Worm (Caenorhabditis elegans) whole organism, young adult: Measurements from ENCODE around the gene C09F9.1.

Experiments
- B0336.3 ChIP-seq: fragments of 200-800 bp; sonication (Bioruptor generic); IDR thresholded peaks from 2 replicates; pipeline ENCODE4 v1.3.6; 2022; ENCODE audit warnings: missing genetic modification characterization, missing compliant biosample characterization
- F33H1.4 ChIP-seq: fragments of 200-800 bp; sonication (Bioruptor generic); IDR thresholded peaks from 2 replicates; pipeline ENCODE4 v1.3.6; 2022; ENCODE audit warnings: missing genetic modification reagents, missing genetic modification characterization, missing compliant biosample characterization
- atf-7 ChIP-seq: sonication (generic microtip); optimal IDR thresholded peaks from 2 replicates; lab custom pipeline; 2017; ENCODE audit warnings: mild to moderate bottlenecking, missing genetic modification characterization, missing compliant biosample characterization
- ceh-40 ChIP-seq: fragments of 200-800 bp; sonication (Bioruptor generic); IDR thresholded peaks from 2 replicates; pipeline ENCODE4 v1.3.6; 2022; ENCODE audit warnings: missing genetic modification characterization, missing compliant biosample characterization
- chd-7 ChIP-seq: sonication (generic microtip); optimal IDR thresholded peaks from 2 replicates; lab custom pipeline; 2016; ENCODE audit warnings: mild to moderate bottlenecking, missing genetic modification characterization, moderate library complexity, missing compliant biosample characterization
- die-1 ChIP-seq: sonication (generic microtip); optimal IDR thresholded peaks from 2 replicates; lab custom pipeline; 2016; ENCODE audit warnings: missing genotype, mild to moderate bottlenecking, missing genetic modification characterization, missing compliant biosample characterization
- dpl-1 ChIP-seq: fragments of 150-350 bp; optimal IDR thresholded peaks from 2 replicates; lab custom pipeline; 2014; ENCODE audit warnings: missing biosample characterization, missing genetic modification reagents, missing genetic modification characterization
- egrh-3 ChIP-seq: fragments of 200-800 bp; sonication (Bioruptor generic); IDR thresholded peaks from 2 replicates; pipeline ENCODE4 v1.3.6; 2022; ENCODE audit warnings: missing genetic modification reagents, missing genetic modification characterization, missing compliant biosample characterization
- lsl-1 ChIP-seq: fragments of 200-800 bp; sonication (Bioruptor generic); optimal IDR thresholded peaks from 2 replicates; lab custom pipeline; 2018; ENCODE audit warnings: mild to moderate bottlenecking, missing genetic modification characterization, moderate library complexity, missing compliant biosample characterization
- sdz-38 ChIP-seq: sonication (generic microtip); optimal IDR thresholded peaks from 2 replicates; lab custom pipeline; 2016; ENCODE audit warnings: missing genotype, missing genetic modification characterization, missing compliant biosample characterization
- tlf-1 ChIP-seq: fragments of 200-800 bp; sonication (Bioruptor generic); optimal IDR thresholded peaks from 2 replicates; lab custom pipeline; 2018; ENCODE audit warnings: mild to moderate bottlenecking, missing genetic modification characterization, missing compliant biosample characterization
- unc-130 ChIP-seq: sonication (generic microtip); optimal IDR thresholded peaks from 2 replicates; lab custom pipeline; 2016; ENCODE audit warnings: missing genetic modification reagents, missing genetic modification characterization, missing compliant biosample characterization
- unc-62 ChIP-seq: fragments of 150-350 bp; optimal IDR thresholded peaks from 2 replicates; lab custom pipeline; 2014; ENCODE audit warnings: missing biosample characterization, missing genetic modification reagents, missing genetic modification characterization
- ztf-18 ChIP-seq: sonication (generic microtip); optimal IDR thresholded peaks from 2 replicates; lab custom pipeline; 2016; ENCODE audit warnings: missing genotype, mild to moderate bottlenecking, missing genetic modification characterization, missing compliant biosample characterization

DNA sequence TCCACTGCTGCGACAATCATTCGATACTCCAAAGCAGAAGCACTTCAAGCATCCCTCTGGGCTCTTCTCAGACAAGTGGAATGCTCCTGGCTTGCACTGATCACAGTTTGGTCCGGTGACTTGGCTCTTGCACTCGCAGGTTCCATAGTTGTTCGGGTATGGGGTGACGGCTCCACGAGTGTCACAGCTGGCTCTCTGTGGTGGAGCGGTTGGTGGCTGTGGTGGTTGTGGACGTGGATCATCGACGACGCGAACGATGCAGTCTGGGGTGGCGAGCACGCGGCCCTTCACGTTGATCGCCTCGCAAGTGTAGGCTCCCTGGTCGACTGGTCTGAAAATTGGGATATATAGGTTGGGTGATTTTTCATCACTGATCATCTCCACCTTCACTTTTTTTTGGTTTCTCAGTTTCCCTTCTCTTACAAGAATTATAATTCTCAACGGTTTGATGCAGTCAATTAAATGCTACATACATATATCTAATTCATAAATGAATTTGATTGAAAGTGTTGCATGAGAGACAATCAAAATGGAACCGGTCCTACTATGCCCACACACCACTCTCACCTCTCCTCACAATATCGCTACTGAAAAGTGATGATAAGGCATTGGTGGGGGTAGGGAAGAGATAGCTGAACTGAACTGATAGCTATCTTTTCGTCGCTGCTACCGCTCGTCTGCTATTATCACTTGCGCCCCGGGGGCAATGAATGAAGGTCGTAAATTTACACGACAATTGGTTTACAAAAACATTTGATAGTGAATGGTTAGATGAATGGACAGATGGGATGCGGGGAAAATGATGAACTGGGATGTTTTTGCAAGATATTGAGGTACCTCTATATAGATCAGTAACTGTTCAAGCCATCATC lies 33.3 kb upstream of the C09F9.1 start:
- TF ChIP-seq unc-62 (GFP tag; lab: Kevin White, UChicago) (no peak), egrh-3 (GFP tag; lab: Robert Waterston, UW) (no peak), chd-7 (no peak), sdz-38 (tag; lab: Kevin White, UChicago) (no peak), ceh-40 (GFP tag; lab: Robert Waterston, UW) (no peak), B0336.3 (GFP tag; lab: Robert Waterston, UW) (no peak), dpl-1 (no peak), F33H1.4 (no peak), unc-130 (no peak), die-1 (no peak), ztf-18 (tag; lab: Kevin White, UChicago) (no peak), tlf-1 (no peak), lsl-1 (GFP tag; lab: Kevin White, UChicago) (no peak), atf-7 (no peak)
